Worm (Caenorhabditis elegans): ENCODE data around the gene pak-2.
A peak's percentile ranks its signal among the peaks of the same experiment; 100 is the strongest.

Gene pak-2

DNA sequence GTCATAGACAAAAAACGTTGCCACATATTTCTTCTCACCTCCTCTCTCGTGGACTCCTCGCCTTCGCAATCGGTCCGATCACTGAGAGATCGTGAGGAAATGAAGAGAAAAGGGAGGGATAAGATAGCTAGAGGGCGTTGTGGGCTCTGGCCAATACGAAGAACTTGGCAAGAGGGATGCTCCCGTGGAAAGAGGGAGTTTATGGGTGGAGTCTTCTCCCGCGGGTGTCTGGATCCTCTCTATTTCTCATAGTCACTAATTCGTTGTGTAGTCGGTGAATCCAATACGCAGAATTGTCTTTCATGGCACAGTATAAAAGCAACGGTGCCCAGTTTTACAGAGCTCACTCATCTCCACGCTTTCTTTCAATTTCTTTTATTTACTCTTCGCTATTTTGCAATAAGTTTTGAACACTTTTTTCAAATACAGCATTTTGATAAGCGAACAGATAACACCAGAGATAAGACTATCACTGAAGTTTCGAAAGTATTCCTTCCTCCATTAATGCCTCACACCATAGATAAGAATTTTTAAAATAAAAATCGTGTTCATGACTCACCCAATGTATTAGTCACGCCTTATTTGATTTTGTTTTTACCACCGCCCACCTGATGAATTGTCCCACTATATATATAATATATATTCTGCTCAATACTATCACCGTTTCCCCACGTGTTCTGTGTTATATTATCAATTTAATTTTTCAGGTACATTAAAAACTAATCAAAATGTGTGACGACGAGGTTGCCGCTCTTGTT, 41.3 kb upstream of the pak-2 start, which contains the start of gene act-1:
TSS of gene act-1 (plus strand) at position 708 of the 758 bp plus-strand sequence.
- peak; percentile 31 for TF ChIP-seq hmg-11 (tag; optimal IDR thresholded peaks at IDR 0.05)
- peak; percentile 32 for TF ChIP-seq fos-1 (tag; optimal IDR thresholded peaks at IDR 0.05)
- TF ChIP-seq ama-1 (optimal IDR thresholded peaks at IDR 0.05) = peak; percentile 6
- TF ChIP-seq pqm-1 (tag; optimal IDR thresholded peaks at IDR 0.05) = peak; percentile 78
- TF ChIP-seq nfya-1 (tag; optimal IDR thresholded peaks at IDR 0.05; ENCODE audit: insufficient read depth) = peak; percentile 80
- TF ChIP-seq mdl-1 (tag; optimal IDR thresholded peaks at IDR 0.05) = no peak
- TF ChIP-seq ceh-9 (tag; optimal IDR thresholded peaks at IDR 0.05) = no peak
- peak; percentile 65 for TF ChIP-seq nhr-11 (tag; optimal IDR thresholded peaks at IDR 0.05)
- peak; percentile 89 for TF ChIP-seq elt-2 (tag; optimal IDR thresholded peaks at IDR 0.05)
- peak; percentile 44 for TF ChIP-seq pha-4 (tag; optimal IDR thresholded peaks at IDR 0.05)
- TF ChIP-seq jun-1 (tag; optimal IDR thresholded peaks at IDR 0.05) = peak; percentile 40

- TF ChIP-seq hmg-11 (tag; optimal IDR thresholded peaks at IDR 0.05) = no peak
- no peak for TF ChIP-seq pha-4 (tag; optimal IDR thresholded peaks at IDR 0.05)
- no peak for TF ChIP-seq elt-1 (tag; optimal IDR thresholded peaks at IDR 0.05)
- TF ChIP-seq mml-1 (tag; optimal IDR thresholded peaks at IDR 0.05) = no peak
- no peak for TF ChIP-seq R02D3.7 (tag; optimal IDR thresholded peaks at IDR 0.05)
- no peak for TF ChIP-seq fos-1 (tag; optimal IDR thresholded peaks at IDR 0.05)
- no peak for TF ChIP-seq sea-2 (GFP tag; optimal IDR thresholded peaks at IDR 0.05)
- no peak for TF ChIP-seq unc-62 (GFP tag; optimal IDR thresholded peaks at IDR 0.05)
- no peak for TF ChIP-seq nhr-43 (tag; optimal IDR thresholded peaks at IDR 0.05; ENCODE audit: poor library complexity, severe bottlenecking)
- TF ChIP-seq ceh-9 (tag; optimal IDR thresholded peaks at IDR 0.05) = no peak
- TF ChIP-seq egl-27 (tag; optimal IDR thresholded peaks at IDR 0.05) = no peak
These were observed 39.6 kb upstream of the pak-2 start for ce11 chrV:11078874-11079273.

- peak; percentile 74 for TF ChIP-seq lin-39 (tag; optimal IDR thresholded peaks at IDR 0.05)
- no peak for TF ChIP-seq fkh-2 (tag; optimal IDR thresholded peaks at IDR 0.05)
- peak; percentile 23 for TF ChIP-seq skn-1 (tag; optimal IDR thresholded peaks at IDR 0.05)
- TF ChIP-seq nhr-25 (tag; optimal IDR thresholded peaks at IDR 0.05) = peak; percentile 95
- no peak for TF ChIP-seq unc-62 (GFP tag; optimal IDR thresholded peaks at IDR 0.05)
- TF ChIP-seq nfya-1 (tag; optimal IDR thresholded peaks at IDR 0.05; ENCODE audit: insufficient read depth) = peak; percentile 88
- TF ChIP-seq elt-3 (tag; optimal IDR thresholded peaks at IDR 0.05) = peak in 1 of 3 experiments; percentile 32
- TF ChIP-seq ztf-4 (tag; optimal IDR thresholded peaks at IDR 0.05) = no peak
- TF ChIP-seq elt-1 (tag; optimal IDR thresholded peaks at IDR 0.05) = peak; percentile 20
- peak; percentile 34 for TF ChIP-seq tbx-2 (tag; optimal IDR thresholded peaks at IDR 0.05)
- peak; percentile 76 for TF ChIP-seq elt-2 (tag; optimal IDR thresholded peaks at IDR 0.05)
- peak; percentile 82 for TF ChIP-seq jun-1 (tag; optimal IDR thresholded peaks at IDR 0.05)
- TF ChIP-seq nhr-28 (tag; optimal IDR thresholded peaks at IDR 0.05) = no peak
- TF ChIP-seq ama-1 (optimal IDR thresholded peaks at IDR 0.05) = peak; percentile 22
- peak; percentile 58 for TF ChIP-seq fkh-10 (GFP tag; optimal IDR thresholded peaks at IDR 0.05)
- no peak for TF ChIP-seq unc-39 (tag; optimal IDR thresholded peaks at IDR 0.05)
- peak; percentile 78 for TF ChIP-seq nhr-23 (tag; optimal IDR thresholded peaks at IDR 0.05)
- TF ChIP-seq lin-15B (tag; optimal IDR thresholded peaks at IDR 0.05) = peak; percentile 78
- TF ChIP-seq ceh-28 (tag; optimal IDR thresholded peaks at IDR 0.05) = peak; percentile 9
- peak; percentile 88 for TF ChIP-seq fos-1 (tag; optimal IDR thresholded peaks at IDR 0.05)
- TF ChIP-seq zag-1 (tag; optimal IDR thresholded peaks at IDR 0.05) = no peak
- TF ChIP-seq pha-4 (tag; optimal IDR thresholded peaks at IDR 0.05) = peak; percentile 75
- TF ChIP-seq R02D3.7 (tag; optimal IDR thresholded peaks at IDR 0.05) = peak; percentile 9
- peak; percentile 73 for TF ChIP-seq snpc-4 (tag; optimal IDR thresholded peaks at IDR 0.05)
- peak; percentile 36 for TF ChIP-seq hmg-11 (tag; optimal IDR thresholded peaks at IDR 0.05)
These were observed 39.0 kb upstream of the pak-2 start, which contains the start of gene act-2 for ce11 chrV:11078104-11078724. act-2 (minus strand) TSS chrV:11078154.

DNA sequence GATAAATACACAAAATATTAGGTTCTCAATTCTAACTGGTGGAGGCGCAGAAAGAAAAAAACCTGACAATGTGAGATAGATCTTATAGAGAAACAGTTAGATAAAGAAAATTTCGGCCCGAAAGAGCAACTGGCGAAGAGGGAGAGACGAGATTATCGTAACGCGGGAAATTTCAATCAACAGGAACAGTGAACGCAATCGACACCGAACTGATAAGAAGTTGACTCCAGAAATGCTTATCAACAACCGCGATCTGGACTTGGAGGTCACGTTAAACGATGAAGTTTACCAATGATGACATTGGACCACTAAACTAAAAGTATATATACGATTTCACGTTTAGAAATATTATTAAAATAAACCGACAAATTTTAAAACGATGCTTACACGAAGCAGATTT, 37.2 kb upstream of the pak-2 start:
- peak; percentile 8 for TF ChIP-seq egl-5 (tag; optimal IDR thresholded peaks at IDR 0.05)
- peak; percentile 32 for TF ChIP-seq pha-4 (tag; optimal IDR thresholded peaks at IDR 0.05)
- TF ChIP-seq elt-1 (tag; optimal IDR thresholded peaks at IDR 0.05) = no peak
- peak; percentile 52 for TF ChIP-seq elt-2 (tag; optimal IDR thresholded peaks at IDR 0.05)
- TF ChIP-seq jun-1 (tag; optimal IDR thresholded peaks at IDR 0.05) = peak; percentile 4
- peak; percentile 72 for TF ChIP-seq nhr-25 (tag; optimal IDR thresholded peaks at IDR 0.05)
- peak; percentile 94 for TF ChIP-seq ama-1 (optimal IDR thresholded peaks at IDR 0.05)
- no peak for TF ChIP-seq tbx-2 (tag; optimal IDR thresholded peaks at IDR 0.05)

All from whole organism, L3 larva.